Worm (Caenorhabditis elegans) whole organism, L4/young adult: Measurements from ENCODE around the gene cut-6.

Experiments
- W03F9.2 ChIP-seq: fragments of 150-350 bp; optimal IDR thresholded peaks from 2 replicates; lab custom pipeline; 2014; ENCODE audit warnings: missing biosample characterization, missing genetic modification characterization
- dao-5 ChIP-seq: sonication (generic microtip); optimal IDR thresholded peaks from 2 replicates; lab custom pipeline; 2016; ENCODE audit warnings: missing genotype, missing genetic modification characterization, moderate library complexity, missing compliant biosample characterization
- him-1 ChIP-seq: sonication (generic microtip); optimal IDR thresholded peaks from 2 replicates; lab custom pipeline; 2016; ENCODE audit warnings: missing genotype, missing genetic modification reagents, missing genetic modification characterization, missing compliant biosample characterization

cut-6 gene

DNA sequence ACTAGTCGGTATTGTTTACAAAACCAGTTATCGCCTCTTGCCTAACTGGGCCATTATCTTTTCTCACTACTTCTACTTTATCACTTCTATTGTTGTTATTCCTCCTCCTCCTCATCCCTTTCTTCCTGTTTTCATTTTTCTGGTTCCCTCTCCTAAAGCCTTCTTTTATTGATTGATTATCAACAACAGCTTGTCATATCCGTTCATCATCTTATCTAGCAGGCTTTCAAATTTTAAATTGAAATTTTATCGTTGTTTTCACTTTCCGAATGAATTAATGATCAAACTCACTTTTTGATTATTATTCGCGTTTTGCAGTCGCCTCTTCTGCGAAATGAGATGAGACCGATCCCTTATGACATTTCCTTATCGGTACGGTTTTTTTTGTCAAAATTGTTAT, at the start of gene cut-6:
TSS of gene cut-6 (plus strand) at position 301 of the 400 bp plus-strand sequence.
- no peak for TF ChIP-seq dao-5 (tag; lab: Kevin White, UChicago)
- no peak for TF ChIP-seq him-1 (tag; lab: Kevin White, UChicago)
- TF ChIP-seq W03F9.2 (tag; lab: Kevin White, UChicago) = no peak

DNA sequence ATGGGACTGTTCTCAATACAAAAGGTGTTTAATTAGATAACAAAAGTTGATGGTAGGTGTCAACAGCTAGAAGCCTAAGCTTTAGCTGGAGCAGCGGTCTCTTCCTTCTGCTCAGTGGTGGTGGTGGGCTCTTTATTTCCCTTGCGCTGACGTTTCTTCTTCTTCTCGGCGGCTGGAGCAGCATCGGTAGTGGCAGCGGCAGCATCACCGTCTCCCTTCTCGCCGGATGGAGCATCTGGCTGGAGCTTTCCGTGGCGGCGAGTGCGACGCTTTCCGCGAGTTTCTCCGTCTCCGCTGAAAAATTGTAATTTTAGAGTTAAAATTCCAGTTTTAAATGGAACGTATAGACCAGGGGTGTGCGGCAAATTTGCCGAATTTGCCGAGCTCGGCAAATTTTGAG, 44.2 kb upstream of the cut-6 start:
- no peak for TF ChIP-seq W03F9.2 (tag; lab: Kevin White, UChicago)
- no peak for TF ChIP-seq dao-5 (tag; lab: Kevin White, UChicago)
- TF ChIP-seq him-1 (tag; lab: Kevin White, UChicago) = no peak

DNA sequence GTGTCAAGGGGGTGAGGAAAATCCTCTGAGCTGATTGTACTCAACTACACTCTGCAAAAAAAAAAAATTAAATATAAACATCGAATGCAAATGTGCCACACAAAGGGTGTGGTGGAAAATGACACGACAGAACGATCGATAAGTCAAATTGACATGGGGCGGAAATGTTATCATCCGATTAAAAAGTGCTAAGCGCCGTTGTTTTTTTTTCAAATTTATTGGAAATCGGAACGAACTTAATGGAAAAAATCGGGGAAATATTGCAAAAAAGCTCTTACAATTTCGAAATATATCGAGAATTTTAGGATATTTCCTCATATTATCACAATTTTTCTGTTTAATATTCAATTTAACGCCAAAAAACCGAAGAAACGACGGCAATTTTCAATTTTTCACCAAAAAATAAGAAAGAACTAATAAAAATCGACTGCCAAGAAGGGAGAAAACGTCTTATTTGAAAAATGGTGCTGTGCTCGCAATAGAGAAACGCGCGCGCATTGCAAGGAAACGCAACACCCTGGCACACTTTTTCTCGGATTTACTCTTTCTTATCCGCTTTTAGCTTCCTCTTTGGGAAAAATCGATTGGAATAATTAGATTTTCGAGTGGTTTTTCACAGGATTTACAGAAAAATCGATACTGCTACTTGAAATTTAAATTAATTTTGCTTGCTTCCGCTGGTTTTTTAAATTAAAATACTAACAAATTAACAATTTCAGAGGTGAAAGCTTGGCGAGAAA, 42.4 kb upstream of the cut-6 start, which contains the start of the genes cey-4 and vps-50:
TSS of gene cey-4 (minus strand) at position 51 of the 740 bp plus-strand sequence.
TSS of gene vps-50 (plus strand) at position 541 of the 740 bp plus-strand sequence.
- TF ChIP-seq W03F9.2 (tag; lab: Kevin White, UChicago) (no peak), him-1 (tag; lab: Kevin White, UChicago) (no peak), dao-5 (tag; lab: Kevin White, UChicago) (no peak)

DNA sequence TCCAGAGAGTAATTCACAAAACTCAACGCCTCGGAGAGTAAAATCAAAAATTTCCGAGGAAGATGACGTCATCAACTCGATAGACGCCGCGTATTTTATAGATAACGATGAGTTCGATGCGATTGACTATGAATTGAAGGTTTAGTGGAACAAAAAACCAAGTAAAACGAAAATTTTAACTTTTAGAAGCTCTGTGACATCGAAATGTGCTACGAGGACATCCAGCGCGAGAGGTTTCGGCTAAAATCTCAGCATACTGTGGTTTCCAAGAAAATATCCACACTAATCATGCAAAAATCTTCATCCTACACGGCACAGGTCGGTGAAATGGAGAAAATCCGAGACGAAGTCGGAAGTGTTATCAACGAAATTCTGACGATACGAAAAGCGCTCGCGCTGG, 41.7 kb upstream of the cut-6 start:
- TF ChIP-seq W03F9.2 (tag; lab: Kevin White, UChicago) (no peak), him-1 (tag; lab: Kevin White, UChicago) (no peak), dao-5 (tag; lab: Kevin White, UChicago) (no peak)

DNA sequence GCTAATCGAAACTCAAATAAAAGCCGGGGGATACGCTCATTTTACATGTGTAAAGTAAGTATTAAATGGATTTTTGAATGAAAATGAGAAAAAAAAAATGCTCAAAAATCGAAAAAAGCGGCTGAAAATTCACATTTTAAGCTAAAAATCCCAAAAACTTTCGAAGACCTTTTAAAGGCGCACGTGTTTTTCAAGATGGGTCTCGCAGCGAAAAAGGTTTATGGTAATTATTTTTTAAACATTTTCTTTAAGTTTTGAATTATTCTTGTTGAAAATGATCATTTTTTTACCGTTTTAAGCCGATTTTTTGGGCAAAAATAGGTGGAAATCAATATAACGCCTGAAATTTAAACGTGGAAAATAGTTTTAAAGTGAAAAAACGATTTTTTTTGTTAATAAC, 41.1 kb upstream of the cut-6 start:
- TF ChIP-seq W03F9.2 (tag; lab: Kevin White, UChicago) (no peak), him-1 (tag; lab: Kevin White, UChicago) (no peak), dao-5 (tag; lab: Kevin White, UChicago) (no peak)

DNA sequence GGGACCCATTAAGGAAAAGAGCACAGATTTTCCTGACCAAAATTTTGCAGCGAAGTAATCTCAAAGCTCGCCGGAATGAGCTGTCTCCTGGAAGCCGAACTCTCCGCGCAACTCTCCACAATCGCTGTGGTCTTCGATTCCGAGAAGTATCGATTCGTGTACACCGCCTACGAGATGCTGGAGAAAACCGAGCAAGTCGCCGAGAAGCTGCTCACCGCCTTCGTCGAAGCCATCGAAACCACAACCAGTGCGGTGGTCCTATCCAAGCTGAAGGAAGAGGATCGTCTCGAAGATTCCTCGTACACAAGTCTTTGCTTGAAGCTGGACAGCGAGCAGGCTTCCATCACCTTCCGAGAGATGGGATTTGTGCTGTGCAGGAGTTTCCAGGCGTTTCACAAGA, 40.4 kb upstream of the cut-6 start:
- TF ChIP-seq W03F9.2 (tag; lab: Kevin White, UChicago) (no peak), him-1 (tag; lab: Kevin White, UChicago) (no peak), dao-5 (tag; lab: Kevin White, UChicago) (no peak)

DNA sequence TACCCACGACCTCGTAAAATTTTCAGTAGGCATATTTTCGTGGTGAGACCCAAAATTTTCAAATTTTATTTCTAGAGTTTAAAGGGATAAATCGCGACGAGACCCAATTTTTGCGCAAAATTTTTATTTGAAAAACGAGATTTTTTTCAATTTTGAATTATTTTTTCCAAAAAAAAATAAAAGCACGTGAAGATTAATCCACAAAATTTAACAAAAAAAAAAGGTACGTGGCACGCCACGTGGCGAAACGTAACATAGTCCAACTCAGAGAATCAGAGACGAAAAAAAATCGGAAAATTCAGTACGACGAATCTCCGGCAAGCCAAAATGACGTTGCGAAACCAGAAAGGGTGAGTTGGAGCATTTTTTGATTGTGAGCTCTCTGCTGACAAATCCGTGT, 36.1 kb upstream of the cut-6 start, which contains the start of gene C44B9.2:
TSS of gene C44B9.2 (plus strand) at position 301 of the 400 bp plus-strand sequence.
- TF ChIP-seq him-1 (tag; lab: Kevin White, UChicago) (no peak), dao-5 (tag; lab: Kevin White, UChicago) (no peak), W03F9.2 (tag; lab: Kevin White, UChicago) (no peak)

DNA sequence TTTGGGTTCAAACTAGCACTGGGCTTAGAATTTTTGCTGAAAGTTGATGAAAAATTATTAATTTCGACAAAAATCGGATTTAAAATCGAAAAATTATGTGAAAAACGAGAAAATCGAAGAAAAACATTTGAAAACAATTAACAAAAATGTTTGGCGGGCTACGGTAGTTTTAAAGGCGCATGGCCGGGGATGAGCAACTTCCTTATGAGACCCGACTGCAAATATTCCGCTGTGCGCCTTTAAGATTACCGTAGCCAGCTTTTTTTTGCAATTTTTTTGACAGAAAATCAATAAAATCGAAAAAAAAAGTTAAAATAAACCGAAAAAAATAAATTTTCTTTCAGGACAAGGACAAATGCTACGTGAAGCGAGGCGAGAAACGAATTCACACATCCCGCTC, 33.7 kb upstream of the cut-6 start:
- TF ChIP-seq him-1 (tag; lab: Kevin White, UChicago) = no peak
- no peak for TF ChIP-seq W03F9.2 (tag; lab: Kevin White, UChicago)
- no peak for TF ChIP-seq dao-5 (tag; lab: Kevin White, UChicago)

DNA sequence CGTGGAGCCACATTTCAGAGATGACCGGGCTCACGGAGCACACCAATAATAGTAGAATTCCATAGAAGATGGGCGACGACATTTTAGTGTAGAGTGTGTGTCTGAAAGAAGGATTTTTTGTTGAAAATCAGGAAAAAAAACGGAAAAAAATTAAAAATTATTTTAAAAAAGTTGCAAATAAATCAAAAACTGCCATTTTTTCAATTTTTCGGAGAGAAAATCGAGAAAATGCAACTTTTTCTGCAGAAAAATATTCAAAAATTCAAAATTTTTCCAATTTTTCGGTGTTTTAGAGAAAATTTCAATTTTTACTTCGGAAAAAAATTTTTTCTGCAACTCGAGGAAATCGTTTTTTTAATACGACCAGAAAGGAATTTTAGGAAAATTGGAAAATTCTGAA, 31.2 kb upstream of the cut-6 start, which contains the start of gene C44B9.3:
TSS of gene C44B9.3 (minus strand) at position 101 of the 400 bp plus-strand sequence.
- no peak for TF ChIP-seq him-1 (tag; lab: Kevin White, UChicago)
- TF ChIP-seq W03F9.2 (tag; lab: Kevin White, UChicago) = no peak
- TF ChIP-seq dao-5 (tag; lab: Kevin White, UChicago) = no peak

DNA sequence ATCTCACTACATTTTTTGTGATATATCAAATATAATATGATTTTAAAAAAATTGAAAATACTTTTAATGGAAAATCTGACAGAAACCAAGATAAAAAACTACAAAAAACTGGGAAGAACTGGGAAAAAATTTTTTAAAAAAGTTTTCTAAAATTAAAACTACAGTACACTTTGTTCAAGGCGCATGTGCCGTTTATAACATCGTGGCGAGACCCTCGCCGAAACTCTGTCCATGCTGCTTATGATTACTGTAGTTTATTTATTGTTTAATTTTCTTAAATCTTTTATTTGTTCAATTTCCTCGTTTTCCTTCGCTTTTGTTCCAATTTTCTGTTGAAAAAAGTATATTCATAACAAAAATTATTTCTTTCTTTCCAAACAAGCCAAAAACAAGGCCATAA, 29.8 kb upstream of the cut-6 start, which contains the start of gene athp-1:
TSS of gene athp-1 (plus strand) at position 305 of the 400 bp plus-strand sequence.
- TF ChIP-seq dao-5 (tag; lab: Kevin White, UChicago) (no peak), W03F9.2 (tag; lab: Kevin White, UChicago) (peak; percentile 60)

DNA sequence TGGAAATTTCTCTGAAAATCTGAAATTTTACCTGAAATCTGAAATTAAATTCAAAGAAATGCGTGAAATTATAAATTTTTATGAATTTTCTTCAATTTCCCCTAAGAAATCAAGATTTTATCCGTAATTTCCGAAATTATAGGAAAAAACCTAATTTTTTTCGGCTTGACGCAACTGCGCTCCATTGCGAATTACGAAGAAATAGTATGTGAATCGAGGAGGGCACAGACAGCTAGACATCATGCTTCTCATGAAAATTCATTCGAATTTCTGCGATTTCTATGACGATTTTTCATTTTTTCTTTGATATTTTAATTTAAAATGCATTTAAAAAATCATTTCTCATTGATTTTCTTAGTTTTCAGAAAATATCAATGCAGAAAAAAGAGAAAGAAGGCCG, 29.3 kb upstream of the cut-6 start:
- TF ChIP-seq W03F9.2 (tag; lab: Kevin White, UChicago) = peak; percentile 50
- no peak for TF ChIP-seq him-1 (tag; lab: Kevin White, UChicago)

DNA sequence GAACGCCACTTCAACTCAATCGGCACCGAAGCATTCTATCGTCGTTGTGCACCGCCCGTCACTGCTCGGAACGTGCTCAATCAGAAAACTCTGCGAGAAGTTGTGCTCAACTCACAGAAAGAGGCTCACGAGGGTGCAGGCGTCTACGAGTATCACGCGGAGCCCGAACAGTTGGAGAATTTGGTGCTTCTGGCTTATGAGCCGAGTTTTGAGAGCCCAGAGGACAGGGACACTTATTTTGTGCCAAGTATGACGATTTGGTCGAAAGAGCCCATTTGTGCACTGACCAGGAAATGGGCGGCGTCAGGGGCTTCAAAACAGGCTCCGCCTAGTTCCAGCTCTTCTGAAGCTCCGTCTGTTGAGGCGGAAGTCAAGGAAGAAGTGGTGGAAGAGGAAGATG, 22.4 kb upstream of the cut-6 start:
- TF ChIP-seq dao-5 (tag; lab: Kevin White, UChicago) (no peak), W03F9.2 (tag; lab: Kevin White, UChicago) (no peak), him-1 (tag; lab: Kevin White, UChicago) (no peak)

DNA sequence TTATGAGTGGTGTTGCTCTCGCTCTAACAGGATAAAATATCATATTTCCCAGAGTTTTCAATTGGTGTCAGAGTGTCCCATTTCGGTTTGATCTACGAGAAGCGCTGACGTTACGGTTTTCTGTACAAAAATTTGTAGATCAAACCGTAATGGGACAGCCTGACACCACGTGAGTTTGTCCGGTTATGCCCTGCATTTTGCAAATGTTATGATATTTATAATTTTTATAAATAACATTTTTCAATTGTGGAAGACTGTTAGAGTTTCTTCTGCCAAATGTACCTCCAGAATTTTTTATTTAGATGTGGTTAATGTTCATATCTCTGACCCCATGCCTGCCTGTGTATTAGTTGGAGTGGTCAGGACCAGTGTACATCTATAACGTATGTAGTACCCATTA, 17.0 kb upstream of the cut-6 start, which contains the start of gene fbxb-87:
TSS of gene fbxb-87 (plus strand) at position 301 of the 400 bp plus-strand sequence.
- no peak for TF ChIP-seq dao-5 (tag; lab: Kevin White, UChicago)
- no peak for TF ChIP-seq him-1 (tag; lab: Kevin White, UChicago)
- TF ChIP-seq W03F9.2 (tag; lab: Kevin White, UChicago) = no peak
